Worm (Caenorhabditis elegans): Measurements from ENCODE around the gene ubxn-4.

DNA sequence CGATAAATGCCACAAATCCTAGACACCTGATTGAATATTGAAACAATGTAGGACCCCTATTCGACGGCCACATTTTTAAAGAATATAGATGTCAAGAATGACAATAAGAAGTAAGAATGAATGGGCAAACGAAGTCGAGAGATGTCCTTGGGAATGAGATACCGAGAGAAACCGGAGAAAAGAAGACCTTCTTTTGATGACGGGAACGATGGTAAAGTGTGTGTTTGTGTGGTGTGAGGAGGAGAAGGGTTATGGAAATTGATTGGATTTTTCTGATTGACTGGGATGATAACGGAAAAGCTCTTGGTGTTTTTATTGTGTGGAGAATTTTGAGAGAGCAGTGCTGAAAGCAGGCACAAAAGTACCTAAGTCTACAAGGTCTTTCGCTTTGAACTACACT, 36.7 kb downstream of the ubxn-4 start, which contains the start of gene R05D3.9:
- TF ChIP-seq snpc-4 (tag; optimal IDR thresholded peaks at IDR 0.05) (no peak), mep-1 (tag; optimal IDR thresholded peaks at IDR 0.05) (peak; percentile 49)
